Worm (Caenorhabditis elegans): Measurements from ENCODE around the gene cyd-1.

Gene cyd-1

DNA sequence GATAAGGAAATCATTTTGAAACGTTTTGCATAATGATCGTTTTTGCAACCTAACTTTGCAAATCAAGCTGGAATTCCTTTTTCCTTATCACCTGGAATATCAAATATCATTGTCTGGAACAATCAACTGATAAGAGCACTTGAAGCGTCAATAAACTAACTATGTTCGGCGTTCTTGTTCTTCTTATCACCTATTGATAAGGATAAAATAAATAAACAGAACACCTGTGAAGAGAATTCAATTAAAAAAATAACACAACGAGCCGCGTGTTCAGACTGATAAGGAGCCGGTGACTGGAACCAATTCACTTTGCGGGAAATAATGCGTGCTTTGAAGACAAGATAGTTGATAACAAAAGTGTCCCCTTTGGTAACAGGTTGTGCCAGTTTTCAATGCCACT, at the start of gene cyd-1:
cyd-1 (plus strand) TSS at position 380 of the 400 bp plus-strand sequence.
- peak; percentile 35 to 48 for TF ChIP-seq unc-62 (GFP tag; optimal IDR thresholded peaks at IDR 0.05 in 1 of 2)
- TF ChIP-seq unc-62 (tag; optimal IDR thresholded peaks at IDR 0.05): no peak
- TF ChIP-seq lin-39 (tag; optimal IDR thresholded peaks at IDR 0.05): no peak
- no peak for TF ChIP-seq nhr-237 (tag; optimal IDR thresholded peaks at IDR 0.05)
- peak in 1 of 2 experiments; percentile 34 for TF ChIP-seq daf-16 (GFP tag; optimal IDR thresholded peaks at IDR 0.05)
- peak; percentile 97 for TF ChIP-seq daf-16 (tag; optimal IDR thresholded peaks at IDR 0.05)
- no peak for TF ChIP-seq lin-29 (GFP tag; IDR thresholded peaks at IDR 0.05)
- peak; percentile 89 for TF ChIP-seq nhr-28 (tag; optimal IDR thresholded peaks at IDR 0.05)
- TF ChIP-seq T20F7.1 (GFP tag; optimal IDR thresholded peaks at IDR 0.05): no peak
- TF ChIP-seq nhr-111 (GFP tag; optimal IDR thresholded peaks at IDR 0.05): no peak
- TF ChIP-seq unc-39 (tag; optimal IDR thresholded peaks at IDR 0.05): no peak
- TF ChIP-seq lsy-2 (tag; optimal IDR thresholded peaks at IDR 0.05): no peak
- no peak for TF ChIP-seq attf-4 (tag; optimal IDR thresholded peaks at IDR 0.05)
- no peak for TF ChIP-seq jun-1 (tag; optimal IDR thresholded peaks at IDR 0.05)
- peak; percentile 79 for TF ChIP-seq pqm-1 (tag; optimal IDR thresholded peaks at IDR 0.05)
- TF ChIP-seq snpc-4 (tag; optimal IDR thresholded peaks at IDR 0.05): no peak
- no peak for TF ChIP-seq ztf-7 (tag; optimal IDR thresholded peaks at IDR 0.05)
- TF ChIP-seq fos-1 (tag; optimal IDR thresholded peaks at IDR 0.05): no peak
- TF ChIP-seq ZK546.5 (tag; optimal IDR thresholded peaks at IDR 0.05): no peak
- no peak for TF ChIP-seq zip-11 (GFP tag; IDR thresholded peaks at IDR 0.05)
- TF ChIP-seq snpc-1.2 (GFP tag; IDR thresholded peaks at IDR 0.05): no peak
- TF ChIP-seq lin-13 (GFP tag; optimal IDR thresholded peaks at IDR 0.05): no peak
- TF ChIP-seq nhr-42 (GFP tag; IDR thresholded peaks at IDR 0.05): no peak
- no peak for TF ChIP-seq dmd-8 (GFP tag; IDR thresholded peaks at IDR 0.05)
- TF ChIP-seq T26A8.4 (GFP tag; IDR thresholded peaks at IDR 0.05): no peak
- no peak for TF ChIP-seq ama-1 (optimal IDR thresholded peaks at IDR 0.05)
- TF ChIP-seq egl-27 (tag; optimal IDR thresholded peaks at IDR 0.05): no peak
- TF ChIP-seq mdl-1 (tag; optimal IDR thresholded peaks at IDR 0.05): peak in 1 of 2 experiments; percentile 58
- TF ChIP-seq zip-2 (tag; optimal IDR thresholded peaks at IDR 0.05): no peak
- no peak for TF ChIP-seq zfp-2 (tag; optimal IDR thresholded peaks at IDR 0.05)
- TF ChIP-seq daf-12 (tag; optimal IDR thresholded peaks at IDR 0.05): no peak
- TF ChIP-seq F26F4.8 (GFP tag; conservative IDR thresholded peaks at IDR 0.05): no peak
- TF ChIP-seq daf-8 (GFP tag; IDR thresholded peaks at IDR 0.05): no peak
- peak; percentile 78 for TF ChIP-seq lin-1 (GFP tag; IDR thresholded peaks at IDR 0.05)
- peak; percentile 25 for TF ChIP-seq cey-2 (tag; optimal IDR thresholded peaks at IDR 0.05; ENCODE audit: borderline replicate concordance, insufficient read depth)
- TF ChIP-seq aly-2 (tag; optimal IDR thresholded peaks at IDR 0.05): no peak
- peak; percentile 94 for TF ChIP-seq php-3 (GFP tag; IDR thresholded peaks at IDR 0.05)
- no peak for TF ChIP-seq D1046.2 (GFP tag; IDR thresholded peaks at IDR 0.05)
- no peak for TF ChIP-seq nhr-41 (GFP tag; IDR thresholded peaks at IDR 0.05)
- TF ChIP-seq F37D6.2 (tag; optimal IDR thresholded peaks at IDR 0.05): no peak
- peak; percentile 16 for TF ChIP-seq nhr-6 (tag; optimal IDR thresholded peaks at IDR 0.05)
- TF ChIP-seq mes-2 (tag; optimal IDR thresholded peaks at IDR 0.05; ENCODE audit: poor library complexity, severe bottlenecking): no peak
- no peak for TF ChIP-seq zfp-3 (GFP tag; conservative IDR thresholded peaks at IDR 0.05)
- no peak for TF ChIP-seq ceh-44 (GFP tag; IDR thresholded peaks at IDR 0.05)
- no peak for TF ChIP-seq Y75B8A.6 (GFP tag; IDR thresholded peaks at IDR 0.05)
- TF ChIP-seq dmd-6 (GFP tag; IDR thresholded peaks at IDR 0.05): peak; percentile 76
- no peak for TF ChIP-seq madf-5 (GFP tag; IDR thresholded peaks at IDR 0.05)
- no peak for TF ChIP-seq duxl-1 (tag; optimal IDR thresholded peaks at IDR 0.05; ENCODE audit: poor library complexity)
- TF ChIP-seq ceh-62 (tag; optimal IDR thresholded peaks at IDR 0.05): no peak
- peak; percentile 46 for TF ChIP-seq mxl-3 (GFP tag; optimal IDR thresholded peaks at IDR 0.05)
- no peak for TF ChIP-seq ceh-28 (tag; optimal IDR thresholded peaks at IDR 0.05)
- peak; percentile 86 for TF ChIP-seq nhr-77 (tag; optimal IDR thresholded peaks at IDR 0.05)
- no peak for TF ChIP-seq ZK337.2 (GFP tag; IDR thresholded peaks at IDR 0.05)
- TF ChIP-seq vab-7 (GFP tag; IDR thresholded peaks at IDR 0.05): no peak
